Worm (Caenorhabditis elegans) whole organism, mixed stage, embryonic: ENCODE data around the gene Y111B2A.1.

Experiments
- blmp-1 ChIP-seq: fragments of 150-350 bp; optimal IDR thresholded peaks from 2 replicates; lab custom pipeline; 2014; ENCODE audit warnings: missing biosample characterization, missing genetic modification characterization
- ceh-39 ChIP-seq: fragments of 150-350 bp; optimal IDR thresholded peaks from 2 replicates; lab custom pipeline; 2014; ENCODE audit warnings: missing biosample characterization, missing genetic modification characterization
- ceh-43 ChIP-seq: fragments of 200-800 bp; sonication (Bioruptor generic); optimal IDR thresholded peaks from 2 replicates; lab custom pipeline; 2018; ENCODE audit warnings: mild to moderate bottlenecking, missing genetic modification characterization, moderate library complexity, missing compliant biosample characterization
- ceh-83 ChIP-seq: fragments of 200-800 bp; sonication (Bioruptor generic); optimal IDR thresholded peaks from 2 replicates; lab custom pipeline; 2018; ENCODE audit warnings: mild to moderate bottlenecking, missing genetic modification characterization, missing compliant biosample characterization
- cnd-1 ChIP-seq: fragments of 200-800 bp; sonication (Bioruptor generic); optimal IDR thresholded peaks from 2 replicates; lab custom pipeline; 2018; ENCODE audit warnings: mild to moderate bottlenecking, missing genetic modification characterization, missing compliant biosample characterization
- drap-1 ChIP-seq: fragments of 200-800 bp; sonication (Bioruptor generic); optimal IDR thresholded peaks from 3 replicates; lab custom pipeline; 2018; ENCODE audit warnings: mild to moderate bottlenecking, missing genetic modification characterization, missing compliant biosample characterization
- elt-1 ChIP-seq: sonication (generic microtip); optimal IDR thresholded peaks from 2 replicates; lab custom pipeline; 2017; ENCODE audit warnings: missing genetic modification characterization, mild to moderate bottlenecking, missing compliant biosample characterization, antibody characterized with exemption, moderate library complexity, borderline replicate concordance; ENCODE audit not compliant: insufficient read depth
- flh-1 ChIP-seq: fragments of 200-800 bp; sonication (Bioruptor generic); optimal IDR thresholded peaks from 2 replicates; lab custom pipeline; 2018; ENCODE audit warnings: mild to moderate bottlenecking, missing genetic modification characterization, moderate library complexity, missing compliant biosample characterization
- hlh-1 ChIP-seq: fragments of 150-350 bp; optimal IDR thresholded peaks from 2 replicates; lab custom pipeline; 2014; ENCODE audit warnings: missing biosample characterization, missing genetic modification reagents, missing genetic modification characterization
- lin-13 ChIP-seq: fragments of 150-350 bp; optimal IDR thresholded peaks from 2 replicates; lab custom pipeline; 2014; ENCODE audit warnings: missing biosample characterization, missing genetic modification characterization
- mep-1 ChIP-seq: fragments of 150-350 bp; optimal IDR thresholded peaks from 2 replicates; lab custom pipeline; 2017; ENCODE audit warnings: missing biosample characterization, missing genetic modification reagents, missing genetic modification characterization, inconsistent platforms
- mls-2 ChIP-seq: sonication (generic microtip); optimal IDR thresholded peaks from 2 replicates; lab custom pipeline; 2016; ENCODE audit warnings: mild to moderate bottlenecking, missing genetic modification characterization, moderate library complexity, missing compliant biosample characterization
- nhr-2 ChIP-seq: fragments of 150-350 bp; optimal IDR thresholded peaks from 2 replicates; lab custom pipeline; 2014; ENCODE audit warnings: missing biosample characterization, missing genetic modification characterization
- nhr-28 ChIP-seq: fragments of 150-350 bp; optimal IDR thresholded peaks from 2 replicates; lab custom pipeline; 2014; ENCODE audit warnings: missing biosample characterization, missing genetic modification characterization
- nhr-76 ChIP-seq: sonication (generic microtip); optimal IDR thresholded peaks from 2 replicates; lab custom pipeline; 2017; ENCODE audit warnings: missing biosample characterization, missing genetic modification characterization
- sem-2 ChIP-seq: fragments of 200-800 bp; sonication (Bioruptor generic); optimal IDR thresholded peaks from 2 replicates; lab custom pipeline; 2018; ENCODE audit warnings: mild to moderate bottlenecking, missing genetic modification characterization, missing compliant biosample characterization
- snpc-4 ChIP-seq: fragments of 150-350 bp; optimal IDR thresholded peaks from 2 replicates; lab custom pipeline; 2014; ENCODE audit warnings: missing biosample characterization, missing genetic modification characterization
- sptf-1 ChIP-seq: sonication (generic microtip); optimal IDR thresholded peaks from 2 replicates; lab custom pipeline; 2017; ENCODE audit warnings: mild to moderate bottlenecking, missing genetic modification characterization, moderate library complexity, missing compliant biosample characterization
- unc-62 ChIP-seq: fragments of 150-350 bp; optimal IDR thresholded peaks from 2 replicates; lab custom pipeline; 2014; ENCODE audit warnings: missing biosample characterization, missing genetic modification reagents, missing genetic modification characterization
- ztf-11 ChIP-seq: fragments of 150-350 bp; optimal IDR thresholded peaks from 2 replicates; lab custom pipeline; 2014; ENCODE audit warnings: missing biosample characterization, missing genetic modification characterization

The Y111B2A.1 gene

ce11 chrIII:12445991-12446502 lies 49.4 kb downstream of the Y111B2A.1 start, which contains the start of gene Y49E10.18:
Gene Y49E10.18, minus strand, starts transcription at chrIII:12446106.
- TF ChIP-seq snpc-4, result no peak
- no peak for TF ChIP-seq blmp-1 (tag; lab: Kevin White, UChicago)
- no peak for TF ChIP-seq cnd-1 (tag; lab: Kevin White, UChicago)

- no peak for TF ChIP-seq ceh-39
These were observed 50.2 kb downstream of the Y111B2A.1 start for ce11 chrIII:12445223-12445622.

ce11 chrIII:12443880-12444279 lies 51.6 kb downstream of the Y111B2A.1 start:
- TF ChIP-seq ceh-83 (no peak), drap-1 (GFP tag; lab: Kevin White, UChicago) (no peak), ceh-39 (no peak), nhr-28 (tag; lab: Kevin White, UChicago) (no peak), flh-1 (no peak), unc-62 (no peak), ztf-11 (no peak), nhr-2 (tag; lab: Kevin White, UChicago) (no peak), elt-1 (tag; lab: Kevin White, UChicago) (no peak), hlh-1 (no peak), mep-1 (no peak), ceh-43 (no peak), sptf-1 (tag; lab: Kevin White, UChicago) (no peak), nhr-76 (tag; lab: Kevin White, UChicago) (no peak), lin-13 (tag; lab: Kevin White, UChicago) (no peak), sem-2 (GFP tag; lab: Kevin White, UChicago) (no peak), mls-2 (no peak)
